Fruit fly (Drosophila melanogaster): ENCODE data around the gene B52.

B52 gene

dm6 chr3R:13715012-13715673 lies 54.0 kb downstream of the B52 start, which contains the start of gene kmr (continued):
- peak; percentile 59 for TF ChIP-seq CG3281 (GFP tag; optimal IDR thresholded peaks at IDR 0.05)
- TF ChIP-seq B-H1 (GFP tag; IDR thresholded peaks at IDR 0.05) = no peak; the same call in 2 of the 3 replicates
- TF ChIP-seq kah (GFP tag; optimal IDR thresholded peaks at IDR 0.05) = peak; percentile 57
- TF ChIP-seq HHEX (GFP tag; optimal IDR thresholded peaks at IDR 0.05) = peak; percentile 62
- peak; percentile 6 for TF ChIP-seq pb (GFP tag; optimal IDR thresholded peaks at IDR 0.05)
- TF ChIP-seq lilli (GFP tag; optimal IDR thresholded peaks at IDR 0.05) = peak; percentile 28
- no peak for TF ChIP-seq tup (GFP tag; optimal IDR thresholded peaks at IDR 0.05)
- peak; percentile 13 for TF ChIP-seq CG3163 (GFP tag; optimal IDR thresholded peaks at IDR 0.05)
- peak; percentile 53 for TF ChIP-seq CG5953 (GFP tag; IDR thresholded peaks at IDR 0.05)
- TF ChIP-seq CG7839 (tag; optimal IDR thresholded peaks at IDR 0.05) = peak; percentile 12
- peak; percentile 65; the same call in 1 of the 2 replicates for TF ChIP-seq vvl (GFP tag; IDR thresholded peaks at IDR 0.05)
- peak in 1 of 3 experiments; percentile 70 for TF ChIP-seq Stat92E (GFP tag; optimal IDR thresholded peaks at IDR 0.05)
- peak; percentile 81 for TF ChIP-seq CG7987 (GFP tag; optimal IDR thresholded peaks at IDR 0.05)
- no peak for TF ChIP-seq ken (GFP tag; IDR thresholded peaks at IDR 0.05)
- peak; percentile 47 for TF ChIP-seq HmgZ (tag; optimal IDR thresholded peaks at IDR 0.05)
- TF ChIP-seq Chrac-16 (GFP tag; optimal IDR thresholded peaks at IDR 0.05) = no peak
- peak; percentile 26; the same call in 1 of the 2 replicates for TF ChIP-seq ranshi (GFP tag; IDR thresholded peaks at IDR 0.05)
- TF ChIP-seq disco-r (GFP tag; optimal IDR thresholded peaks at IDR 0.05) = peak; percentile 3
- TF ChIP-seq amos (GFP tag; IDR thresholded peaks at IDR 0.05; ENCODE audit: partially characterized antibody) = peak; percentile 43; the same call in 1 of the 2 replicates
- TF ChIP-seq tna (GFP tag; IDR thresholded peaks at IDR 0.05; ENCODE audit: partially characterized antibody) = no peak
- peak; percentile 20 for TF ChIP-seq Nf-YB (GFP tag; optimal IDR thresholded peaks at IDR 0.05)
- TF ChIP-seq Atf6 (GFP tag; IDR thresholded peaks at IDR 0.05) = peak; percentile 27; the same call in 1 of the 2 replicates
- no peak for TF ChIP-seq twi (tag; optimal IDR thresholded peaks at IDR 0.05)
- TF ChIP-seq CG7372 (GFP tag; IDR thresholded peaks at IDR 0.05) = peak; percentile 18; the same call in 1 of the 2 replicates
- TF ChIP-seq unc-4 (GFP tag; IDR thresholded peaks at IDR 0.05; ENCODE audit: partially characterized antibody) = 0 out of 2 replicates have a peak, but pooled peaks have one; percentile 43
- no peak for TF ChIP-seq CG31224 (GFP tag; IDR thresholded peaks at IDR 0.05)
- TF ChIP-seq cad (GFP tag; optimal IDR thresholded peaks at IDR 0.05) = peak; percentile 87
- peak; percentile 38 for TF ChIP-seq dm (GFP tag; optimal IDR thresholded peaks at IDR 0.05)
- peak; percentile 66 for TF ChIP-seq ATbp (GFP tag; optimal IDR thresholded peaks at IDR 0.05)
- TF ChIP-seq CG7357 (GFP tag; IDR thresholded peaks at IDR 0.05) = no peak
- no peak for TF ChIP-seq danr (GFP tag; IDR thresholded peaks at IDR 0.05)
- TF ChIP-seq chif (GFP tag; optimal IDR thresholded peaks at IDR 0.05) = peak in 1 of 2 experiments; percentile 31
- no peak for TF ChIP-seq CoRest (tag; optimal IDR thresholded peaks at IDR 0.05)
- TF ChIP-seq ftz-f1 (GFP tag; optimal IDR thresholded peaks at IDR 0.05) = peak; percentile 29
- TF ChIP-seq nom (GFP tag; optimal IDR thresholded peaks at IDR 0.05) = peak; percentile 52
- peak; percentile 62 for TF ChIP-seq CrebB (tag; optimal IDR thresholded peaks at IDR 0.05)
- no peak; the same call in 1 of the 2 replicates for TF ChIP-seq CG14441 (GFP tag; IDR thresholded peaks at IDR 0.05)
- TF ChIP-seq ato (GFP tag; IDR thresholded peaks at IDR 0.05; ENCODE audit: partially characterized antibody) = peak; percentile 67; the same call in 1 of the 2 replicates
- TF ChIP-seq CG34422 (GFP tag; IDR thresholded peaks at IDR 0.05) = peak; percentile 64; the same call in 1 of the 3 replicates
- TF ChIP-seq Nf-YC (tag; optimal IDR thresholded peaks at IDR 0.05) = peak; percentile 64
- no peak for TF ChIP-seq D19B (GFP tag; optimal IDR thresholded peaks at IDR 0.05)
- peak; percentile 24 for TF ChIP-seq CG12659 (GFP tag; optimal IDR thresholded peaks at IDR 0.05)
- peak; percentile 17; the same call in 1 of the 3 replicates for TF ChIP-seq gce (GFP tag; IDR thresholded peaks at IDR 0.05)
- TF ChIP-seq NK7.1 (GFP tag; optimal IDR thresholded peaks at IDR 0.05) = peak; percentile 58
- peak; percentile 72 for TF ChIP-seq nau (GFP tag; optimal IDR thresholded peaks at IDR 0.05)
- no peak for TF ChIP-seq schlank (tag; optimal IDR thresholded peaks at IDR 0.05)
- TF ChIP-seq pros (GFP tag; optimal IDR thresholded peaks at IDR 0.05) = peak; percentile 72
- peak; percentile 38 for TF ChIP-seq NC2β (GFP tag; optimal IDR thresholded peaks at IDR 0.05)
